Fruit fly (Drosophila melanogaster) whole organism, adult: ENCODE results near the gene Klp64D.
A peak's percentile ranks its signal among the peaks of the same experiment; 100 is the strongest.

Source experiments
- CG14711 ChIP-seq: fragments of 200-800 bp; sonication (Bioruptor generic); optimal IDR thresholded peaks from 2 replicates; lab custom pipeline; 2018; ENCODE audit warnings: missing biosample characterization, mild to moderate bottlenecking, missing genetic modification characterization, moderate library complexity
- CG1620 ChIP-seq: fragments of 200-800 bp; sonication (Bioruptor generic); optimal IDR thresholded peaks from 2 replicates; lab custom pipeline; 2016; ENCODE audit warnings: missing biosample characterization, missing genetic modification characterization
- CG5204 ChIP-seq: fragments of 200-800 bp; sonication (Bioruptor generic); optimal IDR thresholded peaks from 2 replicates; lab custom pipeline; 2016; ENCODE audit warnings: missing biosample characterization, missing genetic modification characterization
- CG7045 ChIP-seq: fragments of 200-800 bp; sonication (Bioruptor generic); optimal IDR thresholded peaks from 2 replicates; lab custom pipeline; 2017; ENCODE audit warnings: missing biosample characterization, mild to moderate bottlenecking, missing genetic modification characterization
- Clk ChIP-seq: fragments of 200-800 bp; sonication (Bioruptor generic); optimal IDR thresholded peaks from 2 replicates; lab custom pipeline; 2017; ENCODE audit warnings: missing biosample characterization, missing genetic modification characterization
- Crg-1 ChIP-seq: fragments of 200-800 bp; sonication (Bioruptor generic); optimal IDR thresholded peaks from 2 replicates; lab custom pipeline; 2016; ENCODE audit warnings: missing biosample characterization, missing genetic modification characterization
- Mnt ChIP-seq: fragments of 200-800 bp; sonication (Bioruptor generic); optimal IDR thresholded peaks from 2 replicates; lab custom pipeline; 2016; ENCODE audit warnings: missing biosample characterization, mild to moderate bottlenecking, missing genetic modification characterization
- cic ChIP-seq: fragments of 200-800 bp; sonication (Bioruptor generic); optimal IDR thresholded peaks from 2 replicates; lab custom pipeline; 2017; ENCODE audit warnings: missing biosample characterization, mild to moderate bottlenecking, missing genetic modification characterization, moderate library complexity
- kay ChIP-seq: fragments of 200-800 bp; sonication (Bioruptor generic); peaks from one replicate; lab custom pipeline; 2016; ENCODE audit warnings: missing biosample characterization, missing genetic modification characterization, borderline replicate concordance
- ovo ChIP-seq: fragments of 200-800 bp; sonication (Bioruptor generic); optimal IDR thresholded peaks from 2 replicates; lab custom pipeline; 2016; ENCODE audit warnings: missing biosample characterization, missing genetic modification characterization
- pad ChIP-seq: fragments of 200-800 bp; sonication (Bioruptor generic); optimal IDR thresholded peaks from 3 replicates; lab custom pipeline; 2017; ENCODE audit warnings: missing biosample characterization, missing genetic modification characterization, mild to moderate bottlenecking, moderate library complexity, missing genetic modification reagents
- tj ChIP-seq: fragments of 200-800 bp; sonication (Bioruptor generic); optimal IDR thresholded peaks from 3 replicates; lab custom pipeline; 2017; ENCODE audit warnings: missing biosample characterization, mild to moderate bottlenecking, missing genetic modification characterization, moderate library complexity

DNA sequence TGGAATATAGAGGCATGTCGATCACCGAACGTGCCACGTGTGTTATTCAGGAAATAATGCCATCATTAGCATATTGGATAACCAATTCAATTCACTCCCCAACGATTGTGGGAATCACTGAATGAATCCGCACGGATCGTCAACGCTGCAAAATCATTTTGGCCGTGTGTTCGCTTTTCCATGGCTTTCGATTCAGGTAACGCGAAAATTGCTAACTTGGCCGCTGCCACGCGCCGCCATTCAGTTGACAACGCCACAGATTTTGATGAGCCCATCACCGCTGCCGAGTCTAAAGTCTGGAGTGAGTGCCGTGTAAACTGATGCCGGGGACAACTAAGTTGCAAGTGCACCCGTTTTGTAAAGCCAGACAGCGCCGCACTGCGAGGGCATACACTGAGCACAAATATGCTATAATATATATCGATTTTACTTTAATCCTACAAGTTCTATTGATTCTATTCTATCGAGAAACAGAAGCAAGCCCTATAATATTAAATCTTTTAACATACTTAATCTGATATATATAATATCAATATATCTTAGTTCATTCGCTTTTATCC, 9.4 kb downstream of the Klp64D start:
- TF ChIP-seq Crg-1 (GFP tag; lab: Kevin White, UChicago) (no peak), CG1620 (GFP tag; lab: Kevin White, UChicago) (no peak), Mnt (no peak), CG7045 (GFP tag; lab: Kevin White, UChicago) (no peak), kay (GFP tag; lab: Kevin White, UChicago) (peak; percentile 62), pad (no peak), CG5204 (GFP tag; lab: Kevin White, UChicago) (no peak), Clk (GFP tag; lab: Kevin White, UChicago) (no peak), tj (GFP tag; lab: Kevin White, UChicago) (peak; percentile 94), CG14711 (tag; lab: Kevin White, UChicago) (peak; percentile 20), cic (no peak), ovo (GFP tag; lab: Kevin White, UChicago) (no peak)
